Worm (Caenorhabditis elegans) whole organism, L1 larva: ENCODE data around the gene jmjd-3.2.

ENCODE experiments used
- C04F5.9 ChIP-seq: sonication (generic microtip); optimal IDR thresholded peaks from 2 replicates; lab custom pipeline; 2016; ENCODE audit warnings: missing genetic modification characterization, missing compliant biosample characterization
- C34B4.2 ChIP-seq: sonication (generic microtip); optimal IDR thresholded peaks from 2 replicates; lab custom pipeline; 2017; ENCODE audit warnings: mild to moderate bottlenecking, missing genetic modification characterization, missing compliant biosample characterization
- F16B12.6 ChIP-seq: fragments of 150-350 bp; optimal IDR thresholded peaks from 2 replicates; lab custom pipeline; 2014; ENCODE audit warnings: missing biosample characterization, missing genetic modification characterization
- Y116A8C.19 ChIP-seq: sonication (generic microtip); optimal IDR thresholded peaks from 2 replicates; lab custom pipeline; 2016; ENCODE audit warnings: missing compliant biosample characterization, missing genetic modification characterization, borderline replicate concordance
- ceh-8 ChIP-seq: fragments of 200-800 bp; sonication (Bioruptor generic); optimal IDR thresholded peaks from 2 replicates; lab custom pipeline; 2018; ENCODE audit warnings: mild to moderate bottlenecking, missing genetic modification characterization, moderate library complexity, missing compliant biosample characterization
- ceh-88 ChIP-seq: fragments of 200-800 bp; sonication (Bioruptor generic); IDR thresholded peaks from 2 replicates; pipeline ENCODE4 v1.3.6; 2022; ENCODE audit warnings: missing genetic modification characterization, missing compliant biosample characterization
- ceh-90 ChIP-seq: sonication (generic microtip); optimal IDR thresholded peaks from 2 replicates; lab custom pipeline; 2016; ENCODE audit warnings: missing genetic modification characterization, missing compliant biosample characterization
- ces-1 ChIP-seq: fragments of 150-350 bp; optimal IDR thresholded peaks from 2 replicates; lab custom pipeline; 2014; ENCODE audit warnings: missing biosample characterization, missing genetic modification reagents, missing genetic modification characterization
- dpl-1 ChIP-seq, 3 experiments: fragments of 150-350 bp in 2 of 3; sonication (generic microtip) in 1 of 3; optimal IDR thresholded peaks; 2 replicates each; lab custom pipeline; 2014 to 2017; ENCODE audit warnings: missing biosample characterization in 3 of 3, missing genetic modification characterization in 3 of 3, missing genetic modification reagents in 3 of 3
- dsc-1 ChIP-seq: sonication (generic microtip); optimal IDR thresholded peaks from 2 replicates; lab custom pipeline; 2016; ENCODE audit warnings: mild to moderate bottlenecking, missing genetic modification characterization, missing compliant biosample characterization
- efl-3 ChIP-seq: fragments of 200-800 bp; sonication (Bioruptor generic); optimal IDR thresholded peaks from 2 replicates; lab custom pipeline; 2018; ENCODE audit warnings: mild to moderate bottlenecking, missing genetic modification characterization, missing compliant biosample characterization
- elt-3 ChIP-seq, 6 experiments: fragments of 150-350 bp in 1 of 6; sonication (generic microtip); optimal IDR thresholded peaks; 2 replicates each; lab custom pipeline; 2017 to 2018; ENCODE audit warnings: missing biosample characterization in 6 of 6, missing genetic modification characterization in 6 of 6, inconsistent platforms in 1 of 6
- fkh-10 ChIP-seq: sonication (generic microtip); optimal IDR thresholded peaks from 2 replicates; lab custom pipeline; 2017; ENCODE audit warnings: missing biosample characterization, missing genetic modification reagents, missing genetic modification characterization
- fkh-4 ChIP-seq: sonication (generic microtip); optimal IDR thresholded peaks from 2 replicates; lab custom pipeline; 2016; ENCODE audit warnings: missing compliant biosample characterization, missing genetic modification characterization, borderline replicate concordance
- hpl-2 ChIP-seq: fragments of 150-350 bp; optimal IDR thresholded peaks from 2 replicates; lab custom pipeline; 2014; ENCODE audit warnings: missing biosample characterization, missing genetic modification reagents, missing genetic modification characterization
- irx-1 ChIP-seq: sonication (generic microtip); optimal IDR thresholded peaks from 2 replicates; lab custom pipeline; 2016; ENCODE audit warnings: missing genetic modification characterization, missing compliant biosample characterization
- jun-1 ChIP-seq: fragments of 150-350 bp; optimal IDR thresholded peaks from 2 replicates; lab custom pipeline; 2014; ENCODE audit warnings: missing biosample characterization, missing genetic modification reagents, missing genetic modification characterization
- lin-13 ChIP-seq: fragments of 150-350 bp; optimal IDR thresholded peaks from 2 replicates; lab custom pipeline; 2014; ENCODE audit warnings: missing biosample characterization, missing genetic modification reagents, missing genetic modification characterization
- lin-15B ChIP-seq: fragments of 150-350 bp; sonication (generic microtip); optimal IDR thresholded peaks from 3 replicates; lab custom pipeline; 2014; ENCODE audit warnings: missing biosample characterization, missing genetic modification characterization
- lin-39 ChIP-seq: fragments of 150-350 bp; optimal IDR thresholded peaks from 2 replicates; lab custom pipeline; 2014; ENCODE audit warnings: missing biosample characterization, missing genetic modification reagents, missing genetic modification characterization
- lir-3 ChIP-seq: sonication (generic microtip); optimal IDR thresholded peaks from 2 replicates; lab custom pipeline; 2016; ENCODE audit warnings: mild to moderate bottlenecking, missing genetic modification characterization, moderate library complexity, missing compliant biosample characterization; ENCODE audit not compliant: poor library complexity
- mdl-1 ChIP-seq, 2 experiments: fragments of 150-350 bp; optimal IDR thresholded peaks; 2 replicates each; lab custom pipeline; 2014 to 2017; ENCODE audit warnings: missing biosample characterization in 2 of 2, missing genetic modification characterization in 2 of 2, inconsistent platforms in 1 of 2
- mep-1 ChIP-seq: fragments of 150-350 bp; optimal IDR thresholded peaks from 2 replicates; lab custom pipeline; 2014; ENCODE audit warnings: missing biosample characterization, missing genetic modification characterization
- nhr-12 ChIP-seq: sonication (generic microtip); optimal IDR thresholded peaks from 2 replicates; lab custom pipeline; 2017; ENCODE audit warnings: missing biosample characterization, missing genetic modification characterization
- nhr-20 ChIP-seq: sonication (generic microtip); optimal IDR thresholded peaks from 2 replicates; lab custom pipeline; 2016; ENCODE audit warnings: mild to moderate bottlenecking, missing genetic modification characterization, missing compliant biosample characterization
- nhr-28 ChIP-seq: fragments of 150-350 bp; optimal IDR thresholded peaks from 2 replicates; lab custom pipeline; 2014; ENCODE audit warnings: missing biosample characterization, missing genetic modification characterization
- nhr-47 ChIP-seq: sonication (generic microtip); optimal IDR thresholded peaks from 2 replicates; lab custom pipeline; 2016; ENCODE audit warnings: mild to moderate bottlenecking, missing genetic modification characterization, moderate library complexity, missing compliant biosample characterization
- nhr-71 ChIP-seq: sonication (generic microtip); optimal IDR thresholded peaks from 2 replicates; lab custom pipeline; 2016; ENCODE audit warnings: mild to moderate bottlenecking, missing genetic modification characterization, moderate library complexity, missing compliant biosample characterization
- nhr-76 ChIP-seq: sonication (generic microtip); optimal IDR thresholded peaks from 2 replicates; lab custom pipeline; 2017; ENCODE audit warnings: missing biosample characterization, missing genetic modification characterization
- nhr-84 ChIP-seq: sonication (generic microtip); optimal IDR thresholded peaks from 2 replicates; lab custom pipeline; 2017; ENCODE audit warnings: missing biosample characterization, missing genetic modification characterization
- nhr-85 ChIP-seq: sonication (generic microtip); peaks from one replicate; lab custom pipeline; 2016; ENCODE audit warnings: missing genetic modification characterization, inconsistent platforms, missing compliant biosample characterization
- nhr-90 ChIP-seq: sonication (generic microtip); optimal IDR thresholded peaks from 2 replicates; lab custom pipeline; 2016; ENCODE audit warnings: mild to moderate bottlenecking, missing genetic modification characterization, missing compliant biosample characterization; ENCODE audit not compliant: poor library complexity
- pag-3 ChIP-seq: sonication (generic microtip); optimal IDR thresholded peaks from 2 replicates; lab custom pipeline; 2017; ENCODE audit warnings: missing genetic modification characterization, mild to moderate bottlenecking, missing compliant biosample characterization, antibody characterized with exemption, borderline replicate concordance; ENCODE audit not compliant: insufficient read depth
- rnt-1 ChIP-seq: sonication (generic microtip); optimal IDR thresholded peaks from 2 replicates; lab custom pipeline; 2016; ENCODE audit warnings: mild to moderate bottlenecking, missing genetic modification characterization, moderate library complexity, missing compliant biosample characterization
- skn-1 ChIP-seq: fragments of 150-350 bp; optimal IDR thresholded peaks from 2 replicates; lab custom pipeline; 2014; ENCODE audit warnings: missing biosample characterization, missing genetic modification characterization
- snu-23 ChIP-seq: sonication (generic microtip); optimal IDR thresholded peaks from 2 replicates; lab custom pipeline; 2016; ENCODE audit warnings: missing genetic modification characterization, missing compliant biosample characterization
- sox-4 ChIP-seq: sonication (generic microtip); optimal IDR thresholded peaks from 2 replicates; lab custom pipeline; 2016; ENCODE audit warnings: missing genetic modification characterization, missing compliant biosample characterization
- sptf-1 ChIP-seq: fragments of 150-350 bp; optimal IDR thresholded peaks from 2 replicates; lab custom pipeline; 2014; ENCODE audit warnings: missing biosample characterization, missing genetic modification characterization
- sup-37 ChIP-seq: fragments of 200-800 bp; sonication (Bioruptor generic); optimal IDR thresholded peaks from 2 replicates; lab custom pipeline; 2018; ENCODE audit warnings: mild to moderate bottlenecking, missing genetic modification characterization, missing compliant biosample characterization
- swsn-7 ChIP-seq: sonication (generic microtip); optimal IDR thresholded peaks from 2 replicates; lab custom pipeline; 2016; ENCODE audit warnings: missing genetic modification characterization, missing compliant biosample characterization
- unc-130 ChIP-seq: fragments of 150-350 bp; optimal IDR thresholded peaks from 2 replicates; lab custom pipeline; 2017; ENCODE audit warnings: missing biosample characterization, missing genetic modification characterization, inconsistent platforms
- unc-86 ChIP-seq: sonication (generic microtip); optimal IDR thresholded peaks from 2 replicates; lab custom pipeline; 2016; ENCODE audit warnings: missing genetic modification characterization, missing compliant biosample characterization
- unc-98 ChIP-seq: fragments of 200-800 bp; sonication (Bioruptor generic); IDR thresholded peaks from 2 replicates; pipeline ENCODE4 v1.3.6; 2022; ENCODE audit warnings: missing genetic modification characterization, missing compliant biosample characterization
- vab-15 ChIP-seq: sonication (generic microtip); optimal IDR thresholded peaks from 2 replicates; lab custom pipeline; 2017; ENCODE audit warnings: missing genotype, mild to moderate bottlenecking, missing genetic modification characterization, missing compliant biosample characterization
- xbp-1 ChIP-seq: sonication (generic microtip); optimal IDR thresholded peaks from 2 replicates; lab custom pipeline; 2016; ENCODE audit warnings: missing genetic modification characterization, missing compliant biosample characterization
- zip-4 ChIP-seq: fragments of 200-800 bp; sonication (Bioruptor generic); optimal IDR thresholded peaks from 2 replicates; lab custom pipeline; 2018; ENCODE audit warnings: mild to moderate bottlenecking, missing genetic modification characterization, moderate library complexity, missing compliant biosample characterization

jmjd-3.2 gene

DNA sequence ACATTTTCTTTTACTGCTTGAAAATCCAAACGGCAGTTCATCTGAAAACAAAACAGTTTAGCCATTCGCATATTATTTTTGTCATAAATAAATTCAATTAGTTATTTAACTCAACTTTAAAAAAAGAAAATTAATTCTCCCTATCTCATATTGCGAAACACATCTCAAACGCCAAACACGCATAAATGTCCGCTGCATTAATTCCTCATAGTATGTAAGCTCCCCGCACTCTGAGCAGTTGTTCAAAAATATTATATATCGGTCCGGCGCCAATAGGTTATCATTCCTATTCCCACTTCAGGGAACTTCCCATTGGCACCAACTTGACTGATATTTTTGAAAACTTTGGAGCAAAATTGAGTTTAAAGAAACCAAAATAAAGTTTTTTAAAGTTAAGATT is 30.2 kb downstream of the jmjd-3.2 start (continued):
- TF ChIP-seq C34B4.2 (tag; lab: Kevin White, UChicago) (no peak), F16B12.6 (tag; lab: Kevin White, UChicago) (no peak), nhr-76 (tag; lab: Kevin White, UChicago) (no peak), dsc-1 (tag; lab: Kevin White, UChicago) (peak; percentile 82), lir-3 (tag; lab: Kevin White, UChicago) (peak; percentile 28), jun-1 (tag; lab: Kevin White, UChicago) (peak; percentile 33), nhr-20 (tag; lab: Kevin White, UChicago) (peak; percentile 26), ceh-90 (no peak), unc-98 (GFP tag; lab: Robert Waterston, UW) (no peak), nhr-85 (tag; lab: Kevin White, UChicago) (no peak), fkh-4 (tag; lab: Kevin White, UChicago) (no peak), fkh-10 (GFP tag; lab: Kevin White, UChicago) (no peak), lin-39 (no peak), nhr-71 (tag; lab: Kevin White, UChicago) (peak; percentile 62), efl-3 (no peak), mep-1 (tag; lab: Kevin White, UChicago) (no peak), vab-15 (tag; lab: Kevin White, UChicago) (no peak), unc-130 (tag; lab: Kevin White, UChicago) (no peak), xbp-1 (tag; lab: Kevin White, UChicago) (peak; percentile 27), unc-86 (tag; lab: Kevin White, UChicago) (peak; percentile 42), ceh-8 (GFP tag; lab: Kevin White, UChicago) (no peak), sptf-1 (no peak), zip-4 (GFP tag; lab: Kevin White, UChicago) (peak; percentile 72), ceh-88 (no peak), C04F5.9 (tag; lab: Kevin White, UChicago) (no peak), swsn-7 (tag; lab: Kevin White, UChicago) (peak; percentile 67), lin-15B (tag; lab: Kevin White, UChicago) (no peak), nhr-28 (tag; lab: Kevin White, UChicago) (no peak), sox-4 (peak; percentile 64), rnt-1 (tag; lab: Kevin White, UChicago) (no peak), hpl-2 (GFP tag; lab: Kevin White, UChicago) (no peak), ces-1 (GFP tag; lab: Kevin White, UChicago) (no peak), nhr-12 (tag; lab: Kevin White, UChicago) (no peak), skn-1 (tag; lab: Kevin White, UChicago) (peak; percentile 36), snu-23 (GFP tag; lab: Kevin White, UChicago) (peak; percentile 29), irx-1 (tag; lab: Kevin White, UChicago) (no peak), elt-3 (tag; optimal IDR thresholded peaks at IDR 0.05; lab: Kevin White, UChicago) (no peak), dpl-1 (GFP tag; optimal IDR thresholded peaks at IDR 0.05; lab: Kevin White, UChicago) (no peak), nhr-84 (tag; lab: Kevin White, UChicago) (no peak), nhr-47 (peak; percentile 76), pag-3 (tag; lab: Kevin White, UChicago) (no peak), sup-37 (no peak), Y116A8C.19 (tag; lab: Kevin White, UChicago) (no peak), nhr-90 (tag; lab: Kevin White, UChicago) (no peak), mdl-1 (tag; optimal IDR thresholded peaks at IDR 0.05; lab: Kevin White, UChicago) (no peak), lin-13 (GFP tag; lab: Kevin White, UChicago) (no peak)
